Worm (Caenorhabditis elegans) whole organism, L4 larva: Measurements from ENCODE around the gene T08G5.1.
A peak's percentile ranks its signal among the peaks of the same experiment; 100 is the strongest.

ENCODE experiments used
- F10B5.3 ChIP-seq: sonication (generic microtip); optimal IDR thresholded peaks from 2 replicates; lab custom pipeline; 2016; ENCODE audit warnings: mild to moderate bottlenecking, missing genetic modification characterization, missing compliant biosample characterization
- F26F4.8 ChIP-seq: fragments of 200-800 bp; sonication (Bioruptor generic); conservative IDR thresholded peaks from 2 replicates; pipeline ENCODE4 v1.3.6; 2022; ENCODE audit warnings: missing genetic modification characterization, missing compliant biosample characterization
- F37D6.2 ChIP-seq: sonication (generic microtip); optimal IDR thresholded peaks from 2 replicates; lab custom pipeline; 2016; ENCODE audit warnings: mild to moderate bottlenecking, missing genetic modification characterization, missing compliant biosample characterization
- F44E2.7 ChIP-seq: fragments of 200-800 bp; sonication (Bioruptor generic); IDR thresholded peaks from 2 replicates; pipeline ENCODE4 v2.1.2; 2022; ENCODE audit warnings: missing genetic modification characterization, missing compliant biosample characterization
- T20F7.1 ChIP-seq: fragments of 200-800 bp; sonication (Bioruptor generic); optimal IDR thresholded peaks from 2 replicates; lab custom pipeline; 2018; ENCODE audit warnings: mild to moderate bottlenecking, missing genetic modification characterization, missing compliant biosample characterization
- T26A8.4 ChIP-seq: fragments of 200-800 bp; sonication (Bioruptor generic); IDR thresholded peaks from 2 replicates; pipeline ENCODE4 v1.3.6; 2022; ENCODE audit warnings: missing genetic modification characterization, missing compliant biosample characterization
- Y5F2A.4 ChIP-seq: fragments of 200-800 bp; sonication (Bioruptor generic); optimal IDR thresholded peaks from 2 replicates; lab custom pipeline; 2018; ENCODE audit warnings: mild to moderate bottlenecking, missing genetic modification characterization, missing compliant biosample characterization
- aha-1 ChIP-seq: fragments of 150-350 bp; peaks from one replicate; lab custom pipeline; 2014; ENCODE audit warnings: missing biosample characterization, missing genetic modification characterization
- aly-2 ChIP-seq: sonication (generic microtip); optimal IDR thresholded peaks from 2 replicates; lab custom pipeline; 2018; ENCODE audit warnings: missing biosample characterization, missing genetic modification characterization
- arid-1 ChIP-seq: fragments of 200-800 bp; sonication (Bioruptor generic); conservative IDR thresholded peaks from 2 replicates; pipeline ENCODE4 v1.3.6; 2022; ENCODE audit warnings: missing genetic modification reagents, missing genetic modification characterization, missing compliant biosample characterization
- attf-4 ChIP-seq: sonication (generic microtip); optimal IDR thresholded peaks from 3 replicates; lab custom pipeline; 2017; ENCODE audit warnings: missing biosample characterization, missing genetic modification characterization
- ceh-20 ChIP-seq: fragments of 200-800 bp; sonication (Bioruptor generic); IDR thresholded peaks from 2 replicates; pipeline ENCODE4 v1.3.6; 2022; ENCODE audit warnings: missing genetic modification reagents, missing genetic modification characterization, missing compliant biosample characterization
- ceh-28 ChIP-seq: fragments of 150-350 bp; optimal IDR thresholded peaks from 2 replicates; lab custom pipeline; 2014; ENCODE audit warnings: missing biosample characterization, missing genetic modification reagents, missing genetic modification characterization
- ceh-32 ChIP-seq: sonication (generic microtip); optimal IDR thresholded peaks from 2 replicates; lab custom pipeline; 2016; ENCODE audit warnings: mild to moderate bottlenecking, missing genetic modification characterization, missing compliant biosample characterization; ENCODE audit not compliant: poor library complexity
- ceh-44 ChIP-seq: fragments of 200-800 bp; sonication (Bioruptor generic); IDR thresholded peaks from 2 replicates; pipeline ENCODE4 v1.3.6; 2022; ENCODE audit warnings: missing genetic modification reagents, missing genetic modification characterization, missing compliant biosample characterization
- ceh-82 ChIP-seq: sonication (generic microtip); optimal IDR thresholded peaks from 2 replicates; lab custom pipeline; 2017; ENCODE audit warnings: missing biosample characterization, missing genetic modification characterization
- daf-8 ChIP-seq: fragments of 200-800 bp; sonication (Bioruptor generic); IDR thresholded peaks from 2 replicates; pipeline ENCODE4 v1.3.6; 2022; ENCODE audit warnings: missing genetic modification characterization, missing compliant biosample characterization
- dmd-6 ChIP-seq: fragments of 200-800 bp; sonication (Bioruptor generic); IDR thresholded peaks from 2 replicates; pipeline ENCODE4 v1.3.6; 2022; ENCODE audit warnings: missing genetic modification reagents, missing genetic modification characterization, missing compliant biosample characterization
- dmd-8 ChIP-seq: fragments of 200-800 bp; sonication (Bioruptor generic); IDR thresholded peaks from 2 replicates; pipeline ENCODE4 v1.3.6; 2022; ENCODE audit warnings: missing genetic modification characterization, missing compliant biosample characterization
- dve-1 ChIP-seq: sonication (generic microtip); optimal IDR thresholded peaks from 2 replicates; lab custom pipeline; 2017; ENCODE audit warnings: antibody characterized with exemption, mild to moderate bottlenecking, missing genetic modification characterization, missing compliant biosample characterization; ENCODE audit not compliant: insufficient read depth
- egl-27 ChIP-seq: sonication (generic microtip); optimal IDR thresholded peaks from 3 replicates; lab custom pipeline; 2017; ENCODE audit warnings: missing biosample characterization, missing genetic modification reagents, missing genetic modification characterization
- egl-43 ChIP-seq: fragments of 200-800 bp; sonication (Bioruptor generic); IDR thresholded peaks from 2 replicates; pipeline ENCODE4 v1.3.6; 2022; ENCODE audit warnings: missing genetic modification reagents, missing genetic modification characterization, missing compliant biosample characterization
- gei-8 ChIP-seq: fragments of 200-800 bp; sonication (Bioruptor generic); optimal IDR thresholded peaks from 2 replicates; lab custom pipeline; 2018; ENCODE audit warnings: mild to moderate bottlenecking, missing genetic modification characterization, missing compliant biosample characterization
- hlh-11 ChIP-seq: fragments of 200-800 bp; sonication (Bioruptor generic); optimal IDR thresholded peaks from 2 replicates; lab custom pipeline; 2018; ENCODE audit warnings: mild to moderate bottlenecking, missing genetic modification characterization, missing compliant biosample characterization
- jun-1 ChIP-seq: fragments of 150-350 bp; optimal IDR thresholded peaks from 2 replicates; lab custom pipeline; 2014; ENCODE audit warnings: missing biosample characterization, missing genetic modification reagents, missing genetic modification characterization
- lin-1 ChIP-seq: fragments of 200-800 bp; sonication (Bioruptor generic); IDR thresholded peaks from 2 replicates; pipeline ENCODE4 v1.3.6; 2022; ENCODE audit warnings: missing genetic modification reagents, missing genetic modification characterization, missing compliant biosample characterization
- lin-13 ChIP-seq: fragments of 150-350 bp; optimal IDR thresholded peaks from 2 replicates; lab custom pipeline; 2014; ENCODE audit warnings: missing biosample characterization, missing genetic modification reagents, missing genetic modification characterization
- lin-15B ChIP-seq: fragments of 150-350 bp; sonication (generic microtip); optimal IDR thresholded peaks from 3 replicates; lab custom pipeline; 2014; ENCODE audit warnings: missing biosample characterization, missing genetic modification characterization
- lin-29 ChIP-seq: fragments of 200-800 bp; sonication (Bioruptor generic); IDR thresholded peaks from 2 replicates; pipeline ENCODE4 v1.3.6; 2022; ENCODE audit warnings: missing genetic modification reagents, missing genetic modification characterization, missing compliant biosample characterization
- lin-38 ChIP-seq: fragments of 200-800 bp; sonication (Bioruptor generic); IDR thresholded peaks from 2 replicates; pipeline ENCODE4 v1.3.6; 2022; ENCODE audit warnings: missing genetic modification reagents, missing genetic modification characterization, missing compliant biosample characterization
- lir-3 ChIP-seq: sonication (generic microtip); optimal IDR thresholded peaks from 2 replicates; lab custom pipeline; 2016; ENCODE audit warnings: mild to moderate bottlenecking, missing genetic modification characterization, missing compliant biosample characterization
- madf-5 ChIP-seq, 2 experiments: fragments of 200-800 bp; sonication (Bioruptor generic); IDR thresholded peaks; 2 replicates each; pipeline ENCODE4 v1.3.6; 2022; ENCODE audit warnings: missing compliant biosample characterization in 2 of 2, missing genetic modification characterization in 2 of 2
- madf-9 ChIP-seq: fragments of 200-800 bp; sonication (Bioruptor generic); conservative IDR thresholded peaks from 2 replicates; pipeline ENCODE4 v1.3.6; 2022; ENCODE audit warnings: missing genetic modification reagents, missing genetic modification characterization, missing compliant biosample characterization
- mes-2 ChIP-seq: sonication (generic microtip); optimal IDR thresholded peaks from 2 replicates; lab custom pipeline; 2016; ENCODE audit warnings: missing genotype, mild to moderate bottlenecking, missing genetic modification characterization, missing compliant biosample characterization; ENCODE audit not compliant: poor library complexity, severe bottlenecking
- mxl-2 ChIP-seq: fragments of 200-800 bp; sonication (Bioruptor generic); conservative IDR thresholded peaks from 2 replicates; pipeline ENCODE4 v1.3.6; 2022; ENCODE audit warnings: missing genetic modification reagents, missing genetic modification characterization, missing compliant biosample characterization
- nhr-10 ChIP-seq: fragments of 150-350 bp; optimal IDR thresholded peaks from 2 replicates; lab custom pipeline; 2014; ENCODE audit warnings: missing biosample characterization, missing genetic modification characterization
- nhr-111 ChIP-seq: fragments of 200-800 bp; sonication (Bioruptor generic); optimal IDR thresholded peaks from 2 replicates; lab custom pipeline; 2018; ENCODE audit warnings: mild to moderate bottlenecking, missing genetic modification characterization, missing compliant biosample characterization
- nhr-25 ChIP-seq: sonication (generic microtip); optimal IDR thresholded peaks from 2 replicates; lab custom pipeline; 2017; ENCODE audit warnings: missing genetic modification characterization, mild to moderate bottlenecking, missing compliant biosample characterization, antibody characterized with exemption, moderate library complexity, borderline replicate concordance; ENCODE audit not compliant: insufficient read depth
- nhr-48 ChIP-seq: sonication (generic microtip); optimal IDR thresholded peaks from 2 replicates; lab custom pipeline; 2016; ENCODE audit warnings: mild to moderate bottlenecking, missing genetic modification characterization, missing compliant biosample characterization
- nhr-77 ChIP-seq: fragments of 150-350 bp; optimal IDR thresholded peaks from 2 replicates; lab custom pipeline; 2014; ENCODE audit warnings: missing biosample characterization, missing genetic modification characterization
- pha-4 ChIP-seq, 2 experiments: fragments of 150-350 bp in 1 of 2; fragments of 200-800 bp in 1 of 2; sonication (Bioruptor generic) in 1 of 2; IDR thresholded peaks in 1 of 2; optimal IDR thresholded peaks in 1 of 2; 2 replicates each; pipeline versions ENCODE4 v1.3.6 to Lab custom; 2014 to 2022; ENCODE audit warnings: missing genetic modification characterization in 2 of 2, missing genetic modification reagents in 2 of 2, missing biosample characterization in 1 of 2, missing compliant biosample characterization in 1 of 2
- saeg-2 ChIP-seq: fragments of 200-800 bp; sonication (Bioruptor generic); IDR thresholded peaks from 2 replicates; pipeline ENCODE4 v1.3.6; 2022; ENCODE audit warnings: missing genetic modification reagents, missing genetic modification characterization, missing compliant biosample characterization
- sdz-12 ChIP-seq: fragments of 200-800 bp; sonication (Bioruptor generic); optimal IDR thresholded peaks from 2 replicates; lab custom pipeline; 2018; ENCODE audit warnings: mild to moderate bottlenecking, missing genetic modification characterization, missing compliant biosample characterization
- snpc-4 ChIP-seq: fragments of 150-350 bp; optimal IDR thresholded peaks from 2 replicates; lab custom pipeline; 2014; ENCODE audit warnings: missing biosample characterization, missing genetic modification characterization
- tag-97 ChIP-seq: fragments of 200-800 bp; sonication (Bioruptor generic); IDR thresholded peaks from 2 replicates; pipeline ENCODE4 v1.3.6; 2022; ENCODE audit warnings: missing genetic modification characterization, missing compliant biosample characterization
- tra-1 ChIP-seq: fragments of 200-800 bp; sonication (Bioruptor generic); IDR thresholded peaks from 2 replicates; pipeline ENCODE4 v1.3.6; 2022; ENCODE audit warnings: missing genetic modification reagents, missing genetic modification characterization, missing compliant biosample characterization
- unc-130 ChIP-seq: sonication (generic microtip); optimal IDR thresholded peaks from 2 replicates; lab custom pipeline; 2016; ENCODE audit warnings: missing genetic modification reagents, missing genetic modification characterization, missing compliant biosample characterization
- zfp-2 ChIP-seq: sonication (generic microtip); optimal IDR thresholded peaks from 2 replicates; lab custom pipeline; 2016; ENCODE audit warnings: mild to moderate bottlenecking, missing genetic modification characterization, missing compliant biosample characterization
- zip-2 ChIP-seq: fragments of 150-350 bp; optimal IDR thresholded peaks from 2 replicates; lab custom pipeline; 2014; ENCODE audit warnings: missing biosample characterization, missing genetic modification characterization
- ztf-11 ChIP-seq: fragments of 150-350 bp; optimal IDR thresholded peaks from 2 replicates; lab custom pipeline; 2014; ENCODE audit warnings: missing biosample characterization, missing genetic modification characterization
- ztf-7 ChIP-seq: fragments of 150-350 bp; optimal IDR thresholded peaks from 2 replicates; lab custom pipeline; 2014; ENCODE audit warnings: missing biosample characterization, missing genetic modification characterization

T08G5.1 gene

DNA sequence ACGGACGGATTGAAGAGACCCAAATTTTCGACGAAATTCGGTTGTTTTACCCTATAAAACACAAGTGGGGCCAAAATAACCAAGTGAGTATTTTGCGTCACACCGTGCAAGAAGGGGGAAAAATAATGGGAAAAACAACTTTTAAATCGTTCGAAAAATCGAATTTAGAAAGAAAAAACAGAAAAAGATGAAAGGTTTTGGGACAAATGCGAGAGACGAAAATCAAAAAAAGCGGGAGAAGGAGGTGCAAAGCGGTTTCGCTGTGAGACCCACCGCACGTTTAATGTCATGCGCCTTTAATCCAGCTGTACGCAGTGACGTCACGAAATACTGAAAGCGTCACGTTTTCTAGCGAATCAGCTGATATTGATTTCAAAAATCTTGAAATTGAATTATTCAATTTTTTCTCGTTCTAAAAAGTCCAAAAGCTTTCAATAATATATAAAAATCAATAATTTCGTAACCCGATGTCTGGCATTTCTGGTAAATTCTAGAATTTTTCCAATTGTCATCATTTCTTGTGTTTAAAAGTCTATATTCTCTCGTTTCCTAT, 6.5 kb upstream of the T08G5.1 start, which contains the start of the genes ddx-17 and aip-1 (continued):
- no peak for TF ChIP-seq lin-15B (tag; lab: Kevin White, UChicago)
- TF ChIP-seq F26F4.8 (GFP tag; lab: Robert Waterston, UW): no peak
- TF ChIP-seq pha-4 (GFP tag; IDR thresholded peaks at IDR 0.05; lab: Robert Waterston, UW): no peak
- TF ChIP-seq pha-4 (tag; optimal IDR thresholded peaks at IDR 0.05; lab: Kevin White, UChicago): peak; percentile 71
- TF ChIP-seq dve-1 (tag; lab: Kevin White, UChicago): peak; percentile 85
- no peak for TF ChIP-seq egl-27 (tag; lab: Kevin White, UChicago)
- TF ChIP-seq ceh-44 (GFP tag; lab: Robert Waterston, UW): no peak
- TF ChIP-seq F44E2.7 (GFP tag; lab: Robert Waterston, UW): no peak
- TF ChIP-seq daf-8 (GFP tag; lab: Robert Waterston, UW): no peak
- no peak for TF ChIP-seq aly-2
- no peak for TF ChIP-seq egl-43 (GFP tag; lab: Robert Waterston, UW)
- no peak for TF ChIP-seq dmd-8
- TF ChIP-seq attf-4: no peak
- TF ChIP-seq sdz-12 (GFP tag; lab: Kevin White, UChicago): no peak
- TF ChIP-seq tra-1 (GFP tag; lab: Robert Waterston, UW): no peak
- TF ChIP-seq ztf-11: no peak
- peak; percentile 12 for TF ChIP-seq ztf-7 (tag; lab: Kevin White, UChicago)
- TF ChIP-seq lin-13 (GFP tag; lab: Kevin White, UChicago): peak; percentile 74
- TF ChIP-seq T26A8.4 (GFP tag; lab: Robert Waterston, UW): 0 out of 2 replicates have a peak, but pooled peaks have one; percentile 57
- TF ChIP-seq nhr-48: peak; percentile 30
- TF ChIP-seq Y5F2A.4 (GFP tag; lab: Kevin White, UChicago): no peak
- TF ChIP-seq lin-38 (GFP tag; lab: Robert Waterston, UW): peak; percentile 73
- TF ChIP-seq saeg-2 (GFP tag; lab: Robert Waterston, UW): no peak
- TF ChIP-seq gei-8: no peak
- TF ChIP-seq mes-2 (tag; lab: Kevin White, UChicago): peak; percentile 72
- no peak for TF ChIP-seq tag-97 (GFP tag; lab: Robert Waterston, UW)
- no peak for TF ChIP-seq ceh-32 (tag; lab: Kevin White, UChicago)
- no peak for TF ChIP-seq ceh-28 (tag; lab: Kevin White, UChicago)
- TF ChIP-seq aha-1 (tag; lab: Kevin White, UChicago): peak; percentile 94
- TF ChIP-seq nhr-25: peak; percentile 44
- peak; percentile 72 for TF ChIP-seq T20F7.1 (GFP tag; lab: Kevin White, UChicago)
- TF ChIP-seq arid-1 (GFP tag; lab: Robert Waterston, UW): no peak
- TF ChIP-seq lin-1 (GFP tag; lab: Robert Waterston, UW): no peak
- peak; percentile 48 for TF ChIP-seq nhr-77 (tag; lab: Kevin White, UChicago)
- TF ChIP-seq unc-130 (GFP tag; lab: Kevin White, UChicago): peak; percentile 42
- TF ChIP-seq F37D6.2: no peak
- TF ChIP-seq zip-2 (tag; lab: Kevin White, UChicago): peak; percentile 21
- TF ChIP-seq lin-29: no peak
- TF ChIP-seq lir-3: no peak
- TF ChIP-seq madf-9 (GFP tag; lab: Robert Waterston, UW): no peak
- no peak for TF ChIP-seq mxl-2
- TF ChIP-seq dmd-6 (GFP tag; lab: Robert Waterston, UW): peak; percentile 65
- no peak for TF ChIP-seq zfp-2 (tag; lab: Kevin White, UChicago)
- TF ChIP-seq ceh-82 (tag; lab: Kevin White, UChicago): no peak
- TF ChIP-seq jun-1: no peak
- TF ChIP-seq hlh-11 (tag; lab: Kevin White, UChicago): peak; percentile 98
- TF ChIP-seq snpc-4: no peak
- TF ChIP-seq nhr-10 (tag; lab: Kevin White, UChicago): no peak
- no peak for TF ChIP-seq nhr-111 (GFP tag; lab: Kevin White, UChicago)
- peak; percentile 46; the same call in 1 of the 2 replicates for TF ChIP-seq ceh-20
- no peak for TF ChIP-seq madf-5 (GFP tag; IDR thresholded peaks at IDR 0.05; lab: Robert Waterston, UW)
- TF ChIP-seq F10B5.3 (tag; lab: Kevin White, UChicago): no peak
